Fruit fly (Drosophila melanogaster): ENCODE data around the gene Acsf3.

Acsf3 gene

DNA sequence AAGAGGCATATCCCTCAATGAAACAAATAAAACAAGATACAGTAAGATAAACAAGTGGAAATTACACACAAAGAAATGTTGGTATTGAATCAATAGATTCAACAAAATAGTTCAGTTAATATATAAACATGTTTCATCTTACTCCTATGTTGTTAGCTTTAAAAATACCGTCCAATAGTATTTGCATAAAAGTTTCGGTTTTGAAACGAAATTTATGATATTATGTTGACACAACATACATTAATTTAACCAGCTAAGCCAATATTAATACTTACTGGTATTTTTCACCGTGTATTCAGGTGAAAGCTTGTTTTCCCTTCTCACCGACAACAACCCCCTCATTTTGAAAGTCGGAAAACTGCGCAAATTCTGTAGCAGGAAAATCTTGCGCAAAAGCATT is 9.7 kb downstream of the Acsf3 start (continued):
- TF ChIP-seq CG13775 (GFP tag; optimal IDR thresholded peaks at IDR 0.05) (peak; percentile 61), luna (GFP tag; optimal IDR thresholded peaks at IDR 0.05) (peak; percentile 26), CG31365 (tag; optimal IDR thresholded peaks at IDR 0.05) (peak; percentile 57), CG13287 (GFP tag; IDR thresholded peaks at IDR 0.05; ENCODE audit: partially characterized antibody) (no peak), B-H1 (GFP tag; IDR thresholded peaks at IDR 0.05) (peak; percentile 38; the same call in 1 of the 3 replicates), ssp (GFP tag; IDR thresholded peaks at IDR 0.05) (peak; percentile 26; the same call in 1 of the 2 replicates), CG10431 (GFP tag; optimal IDR thresholded peaks at IDR 0.05) (no peak), CG6689 (GFP tag; IDR thresholded peaks at IDR 0.05) (peak; percentile 54; the same call in 1 of the 2 replicates), prd (optimal IDR thresholded peaks at IDR 0.05) (no peak), prd (GFP tag; IDR thresholded peaks at IDR 0.05) (peak; percentile 49; the same call in 2 of the 3 replicates), bbx (GFP tag; IDR thresholded peaks at IDR 0.05; ENCODE audit: partially characterized antibody) (no peak), pita (GFP tag; optimal IDR thresholded peaks at IDR 0.05) (no peak), rib (GFP tag; IDR thresholded peaks at IDR 0.05) (0 out of 2 replicates have a peak, but pooled peaks have one; percentile 26), CG16779 (GFP tag; IDR thresholded peaks at IDR 0.05) (no peak), CG4404 (GFP tag; IDR thresholded peaks at IDR 0.05) (no peak), ttk (GFP tag; IDR thresholded peaks at IDR 0.05) (no peak; the same call in 1 of the 2 replicates), Ravus (GFP tag; IDR thresholded peaks at IDR 0.05) (no peak), CG42726 (GFP tag; IDR thresholded peaks at IDR 0.05; ENCODE audit: partially characterized antibody) (no peak), sisA (GFP tag; IDR thresholded peaks at IDR 0.05) (peak; percentile 36; the same call in 1 of the 2 replicates), CG34376 (GFP tag; optimal IDR thresholded peaks at IDR 0.05) (peak; percentile 63), vnd (GFP tag; IDR thresholded peaks at IDR 0.05; ENCODE audit: partially characterized antibody) (no peak), BEAF-32 (GFP tag; optimal IDR thresholded peaks at IDR 0.05) (no peak), CG12236 (GFP tag; optimal IDR thresholded peaks at IDR 0.05) (no peak), CG43689 (GFP tag; IDR thresholded peaks at IDR 0.05) (no peak), zen2 (GFP tag; IDR thresholded peaks at IDR 0.05; ENCODE audit: partially characterized antibody) (no peak), Six4 (GFP tag; optimal IDR thresholded peaks at IDR 0.05) (peak; percentile 28), nerfin-2 (GFP tag; IDR thresholded peaks at IDR 0.05; ENCODE audit: partially characterized antibody) (no peak), knrl (GFP tag; IDR thresholded peaks at IDR 0.05; ENCODE audit: partially characterized antibody) (no peak), row (GFP tag; IDR thresholded peaks at IDR 0.05) (peak; percentile 74), CG2678 (tag; optimal IDR thresholded peaks at IDR 0.05) (peak; percentile 83), CG4617 (GFP tag; optimal IDR thresholded peaks at IDR 0.05; ENCODE audit: borderline replicate concordance) (peak; percentile 21), CG10274 (GFP tag; optimal IDR thresholded peaks at IDR 0.05) (no peak), CG4424 (GFP tag; optimal IDR thresholded peaks at IDR 0.05) (peak; percentile 57), bigmax (GFP tag; optimal IDR thresholded peaks at IDR 0.05) (no peak), Kr (GFP tag; optimal IDR thresholded peaks at IDR 0.05) (no peak), Deaf1 (tag; optimal IDR thresholded peaks at IDR 0.05) (peak; percentile 32), lbe (GFP tag; optimal IDR thresholded peaks at IDR 0.05) (no peak), pros (GFP tag; optimal IDR thresholded peaks at IDR 0.05) (no peak), Vsx1 (GFP tag; optimal IDR thresholded peaks at IDR 0.05) (peak; percentile 15), ase (GFP tag; IDR thresholded peaks at IDR 0.05) (0 out of 3 replicates have a peak, but pooled peaks have one; percentile 9)
